Fruit fly (Drosophila melanogaster): ENCODE measurements around the gene IntS11.
A peak's percentile ranks its signal among the peaks of the same experiment; 100 is the strongest.

The IntS11 gene

dm6 chr3R:29745056-29745455 is at the start of gene IntS11, which contains the start of gene Wdr24:
Gene IntS11 (plus strand): TSS chr3R:29745337.
Gene Wdr24 (minus strand): TSS chr3R:29745092.
- TF ChIP-seq D1 (tag; optimal IDR thresholded peaks at IDR 0.05) (no peak), rn (GFP tag; IDR thresholded peaks at IDR 0.05) (peak; percentile 98), Pif1A (GFP tag; optimal IDR thresholded peaks at IDR 0.05) (no peak), CG13204 (GFP tag; optimal IDR thresholded peaks at IDR 0.05) (no peak), Pif1B (GFP tag; optimal IDR thresholded peaks at IDR 0.05) (no peak), CG12605 (GFP tag; IDR thresholded peaks at IDR 0.05) (peak; percentile 97), gl (tag; optimal IDR thresholded peaks at IDR 0.05) (peak; percentile 83), CG17806 (tag; optimal IDR thresholded peaks at IDR 0.05) (peak; percentile 96), fd96Ca (GFP tag; IDR thresholded peaks at IDR 0.05) (peak; percentile 98), CG9948 (tag; optimal IDR thresholded peaks at IDR 0.05) (peak; percentile 92), Snoo (tag; optimal IDR thresholded peaks at IDR 0.05) (peak; percentile 95), CG8159 (tag; optimal IDR thresholded peaks at IDR 0.05) (peak; percentile 94), EcR (GFP tag; optimal IDR thresholded peaks at IDR 0.05) (peak; percentile 7), CG14655 (GFP tag; optimal IDR thresholded peaks at IDR 0.05) (no peak), CG34367 (tag; optimal IDR thresholded peaks at IDR 0.05) (peak; percentile 94), Ets98B (GFP tag; IDR thresholded peaks at IDR 0.05) (peak; percentile 98), CG32121 (GFP tag; IDR thresholded peaks at IDR 0.05) (peak; percentile 98), CG15710 (tag; optimal IDR thresholded peaks at IDR 0.05) (peak; percentile 98), CG10348 (GFP tag; IDR thresholded peaks at IDR 0.05) (peak; percentile 99), CG8301 (tag; optimal IDR thresholded peaks at IDR 0.05) (peak; percentile 96), CG4496 (GFP tag; IDR thresholded peaks at IDR 0.05) (peak; percentile 99)

- TF ChIP-seq CG8301 (tag; optimal IDR thresholded peaks at IDR 0.05) (no peak), Pif1B (GFP tag; optimal IDR thresholded peaks at IDR 0.05) (no peak)
These were observed 49.4 kb upstream of the IntS11 start for dm6 chr3R:29695744-29696143.

DNA sequence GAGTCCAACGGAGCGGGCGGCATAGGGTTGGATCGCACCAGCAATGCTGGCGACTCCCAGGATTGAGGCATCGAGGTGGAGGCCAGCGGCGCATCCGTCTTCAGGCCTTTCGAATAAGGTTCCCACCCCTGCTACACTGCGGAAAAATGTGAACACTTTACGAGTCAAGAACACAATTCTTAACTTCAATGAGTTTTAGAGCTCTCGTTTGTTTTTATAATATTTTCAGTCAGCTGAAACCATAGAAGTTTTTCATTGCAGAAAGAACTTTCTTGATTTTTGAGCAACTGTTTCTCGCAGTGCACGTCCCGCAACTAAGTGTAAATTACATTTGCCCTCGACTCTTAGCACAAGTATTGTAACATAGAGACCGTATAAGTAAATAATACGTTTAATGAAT is 48.8 kb upstream of the IntS11 start:
- no peak for TF ChIP-seq Pif1A (GFP tag; optimal IDR thresholded peaks at IDR 0.05)
- TF ChIP-seq CG13204 (GFP tag; optimal IDR thresholded peaks at IDR 0.05): no peak
- TF ChIP-seq CG9948 (tag; optimal IDR thresholded peaks at IDR 0.05): no peak
- no peak for TF ChIP-seq D1 (tag; optimal IDR thresholded peaks at IDR 0.05)
- TF ChIP-seq CG17806 (tag; optimal IDR thresholded peaks at IDR 0.05): no peak
- TF ChIP-seq EcR (GFP tag; optimal IDR thresholded peaks at IDR 0.05): no peak
- TF ChIP-seq Ets98B (GFP tag; IDR thresholded peaks at IDR 0.05): no peak
- no peak for TF ChIP-seq rn (GFP tag; IDR thresholded peaks at IDR 0.05)
- no peak for TF ChIP-seq gl (tag; optimal IDR thresholded peaks at IDR 0.05)
- no peak for TF ChIP-seq CG10348 (GFP tag; IDR thresholded peaks at IDR 0.05)
- no peak for TF ChIP-seq CG14655 (GFP tag; optimal IDR thresholded peaks at IDR 0.05)
- TF ChIP-seq CG34367 (tag; optimal IDR thresholded peaks at IDR 0.05): no peak
- no peak for TF ChIP-seq Snoo (tag; optimal IDR thresholded peaks at IDR 0.05)
- no peak for TF ChIP-seq fd96Ca (GFP tag; IDR thresholded peaks at IDR 0.05)
- TF ChIP-seq CG8159 (tag; optimal IDR thresholded peaks at IDR 0.05): no peak
- TF ChIP-seq CG8301 (tag; optimal IDR thresholded peaks at IDR 0.05): no peak
- no peak for TF ChIP-seq CG4496 (GFP tag; IDR thresholded peaks at IDR 0.05)

- TF ChIP-seq CG4496 (GFP tag; IDR thresholded peaks at IDR 0.05): no peak
- no peak for TF ChIP-seq rn (GFP tag; IDR thresholded peaks at IDR 0.05)
These were observed 47.3 kb upstream of the IntS11 start for dm6 chr3R:29697841-29698240.

- TF ChIP-seq Ets98B (GFP tag; IDR thresholded peaks at IDR 0.05) (peak; percentile 58; the same call in 1 of the 2 replicates), Pif1B (GFP tag; optimal IDR thresholded peaks at IDR 0.05) (no peak), CG4496 (GFP tag; IDR thresholded peaks at IDR 0.05) (peak; percentile 39; the same call in 1 of the 3 replicates)
These were observed 45.9 kb upstream of the IntS11 start for dm6 chr3R:29699220-29699619.

dm6 chr3R:29701739-29702138 is 43.4 kb upstream of the IntS11 start:
- TF ChIP-seq CG34367 (tag; optimal IDR thresholded peaks at IDR 0.05) (no peak), Ets98B (GFP tag; IDR thresholded peaks at IDR 0.05) (no peak), CG15710 (tag; optimal IDR thresholded peaks at IDR 0.05) (no peak), rn (GFP tag; IDR thresholded peaks at IDR 0.05) (no peak), CG12605 (GFP tag; IDR thresholded peaks at IDR 0.05) (no peak), CG13204 (GFP tag; optimal IDR thresholded peaks at IDR 0.05) (no peak), CG4496 (GFP tag; IDR thresholded peaks at IDR 0.05) (no peak)

DNA sequence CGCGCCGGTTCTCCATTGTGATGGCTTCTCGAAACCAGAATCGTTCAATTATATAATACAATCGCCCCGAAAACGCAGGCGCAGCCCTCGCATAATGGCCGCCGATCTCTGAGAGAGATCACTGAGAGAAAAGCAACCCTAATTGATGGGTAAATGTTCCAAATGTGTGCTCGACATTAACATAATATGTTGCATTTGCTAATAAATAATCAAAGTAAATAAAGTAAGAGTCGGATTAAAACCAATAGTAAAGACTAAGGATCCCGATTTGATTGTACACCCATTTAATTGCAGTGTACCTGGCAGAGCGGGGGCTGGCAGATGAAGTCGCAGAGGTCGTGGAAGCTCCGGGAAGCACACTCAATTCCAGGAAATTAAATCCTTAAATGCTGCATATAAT is 40.6 kb upstream of the IntS11 start:
- no peak for TF ChIP-seq CG13204 (GFP tag; optimal IDR thresholded peaks at IDR 0.05)
- TF ChIP-seq fd96Ca (GFP tag; IDR thresholded peaks at IDR 0.05): no peak
- no peak for TF ChIP-seq Pif1B (GFP tag; optimal IDR thresholded peaks at IDR 0.05)
- no peak for TF ChIP-seq gl (tag; optimal IDR thresholded peaks at IDR 0.05)
- TF ChIP-seq Snoo (tag; optimal IDR thresholded peaks at IDR 0.05): no peak
- TF ChIP-seq CG15710 (tag; optimal IDR thresholded peaks at IDR 0.05): no peak
- no peak for TF ChIP-seq D1 (tag; optimal IDR thresholded peaks at IDR 0.05)
- TF ChIP-seq CG17806 (tag; optimal IDR thresholded peaks at IDR 0.05): no peak
- no peak for TF ChIP-seq CG32121 (GFP tag; IDR thresholded peaks at IDR 0.05)
- TF ChIP-seq CG12605 (GFP tag; IDR thresholded peaks at IDR 0.05): no peak
- no peak for TF ChIP-seq CG8159 (tag; optimal IDR thresholded peaks at IDR 0.05)
- TF ChIP-seq CG4496 (GFP tag; IDR thresholded peaks at IDR 0.05): no peak
- no peak for TF ChIP-seq CG9948 (tag; optimal IDR thresholded peaks at IDR 0.05)
- no peak for TF ChIP-seq CG8301 (tag; optimal IDR thresholded peaks at IDR 0.05)
- TF ChIP-seq CG10348 (GFP tag; IDR thresholded peaks at IDR 0.05): no peak
